Worm (Caenorhabditis elegans) whole organism, young adult: ENCODE results near the gene nhr-126.

Experiments
- Y67H2A.10 ChIP-seq: fragments of 200-800 bp; sonication (Bioruptor generic); conservative IDR thresholded peaks from 2 replicates; pipeline ENCODE4 v1.3.6; 2022; ENCODE audit warnings: missing genetic modification reagents, missing genetic modification characterization, missing compliant biosample characterization
- attf-3 ChIP-seq: fragments of 200-800 bp; sonication (Bioruptor generic); conservative IDR thresholded peaks from 2 replicates; pipeline ENCODE4 v1.3.6; 2022; ENCODE audit warnings: missing genetic modification reagents, missing genetic modification characterization, missing compliant biosample characterization
- ccch-3 ChIP-seq: fragments of 200-800 bp; sonication (Bioruptor generic); optimal IDR thresholded peaks from 2 replicates; lab custom pipeline; 2018; ENCODE audit warnings: mild to moderate bottlenecking, missing genetic modification characterization, missing compliant biosample characterization
- ets-4 ChIP-seq: fragments of 200-800 bp; sonication (Bioruptor generic); optimal IDR thresholded peaks from 2 replicates; lab custom pipeline; 2018; ENCODE audit warnings: mild to moderate bottlenecking, missing genetic modification characterization, missing compliant biosample characterization
- lag-1 ChIP-seq: fragments of 200-800 bp; sonication (Bioruptor generic); IDR thresholded peaks from 2 replicates; pipeline ENCODE4 v1.3.6; 2022; ENCODE audit warnings: missing genetic modification reagents, missing genetic modification characterization, missing compliant biosample characterization
- madf-3 ChIP-seq: fragments of 200-800 bp; sonication (Bioruptor generic); IDR thresholded peaks from 2 replicates; pipeline ENCODE4 v1.3.6; 2022; ENCODE audit warnings: missing genetic modification reagents, missing genetic modification characterization, missing compliant biosample characterization
- nhr-80 ChIP-seq: sonication (generic microtip); optimal IDR thresholded peaks from 2 replicates; lab custom pipeline; 2016; ENCODE audit warnings: missing genetic modification characterization, missing compliant biosample characterization

DNA sequence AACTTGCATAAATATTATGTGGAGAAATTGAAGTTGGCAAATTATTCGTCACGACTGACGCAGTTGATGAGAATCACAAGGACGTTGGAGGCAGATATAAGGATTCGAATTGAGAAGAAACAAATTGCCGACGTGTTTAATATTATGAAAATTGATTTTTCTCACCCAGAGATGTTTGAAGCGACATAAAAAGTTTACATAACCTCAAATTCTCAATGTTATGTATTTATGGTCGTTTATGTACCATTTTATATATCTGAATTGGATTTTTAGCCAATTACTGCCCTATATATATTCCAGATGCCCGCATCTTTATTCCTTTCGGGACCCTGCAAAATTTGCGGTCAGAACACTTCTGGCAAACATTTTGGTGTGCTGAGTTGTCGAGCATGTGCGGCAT lies at the start of gene nhr-126:
- TF ChIP-seq Y67H2A.10 (GFP tag; lab: Robert Waterston, UW): no peak
- TF ChIP-seq lag-1 (GFP tag; lab: Robert Waterston, UW): no peak
- no peak for TF ChIP-seq attf-3
- no peak for TF ChIP-seq ccch-3 (GFP tag; lab: Kevin White, UChicago)
- no peak for TF ChIP-seq ets-4
- TF ChIP-seq madf-3 (GFP tag; lab: Robert Waterston, UW): no peak
- no peak for TF ChIP-seq nhr-80
